Worm (Caenorhabditis elegans): ENCODE measurements around the gene R06F6.8.

The R06F6.8 gene

DNA sequence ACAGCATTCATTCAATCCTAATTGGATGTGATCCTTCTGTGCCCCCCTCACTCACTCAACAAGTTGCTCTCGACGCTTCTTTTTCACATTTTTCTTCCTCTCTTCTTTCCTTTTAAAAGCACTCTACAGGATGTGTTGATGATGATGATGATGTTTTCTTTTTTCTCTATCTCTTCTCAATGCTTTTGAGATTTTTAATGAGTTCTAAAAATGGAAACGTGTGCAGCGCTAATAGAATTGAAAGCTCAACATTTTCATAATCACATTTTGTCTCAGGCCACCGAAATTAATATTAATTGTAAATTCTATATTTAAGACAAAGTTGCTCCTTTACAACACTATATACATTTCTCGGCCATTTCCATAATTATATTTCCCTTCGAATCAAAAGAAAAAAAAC is 19.6 kb downstream of the R06F6.8 start:
- no peak for TF ChIP-seq pha-4 (tag; optimal IDR thresholded peaks at IDR 0.05)
- TF ChIP-seq attf-3 (GFP tag; conservative IDR thresholded peaks at IDR 0.05): no peak
- no peak for TF ChIP-seq ekl-4 (GFP tag; IDR thresholded peaks at IDR 0.05)
- TF ChIP-seq hsf-1 (GFP tag; IDR thresholded peaks at IDR 0.05): no peak
- TF ChIP-seq bed-1 (GFP tag; IDR thresholded peaks at IDR 0.05): no peak
- TF ChIP-seq mes-4 (tag; optimal IDR thresholded peaks at IDR 0.05): no peak

DNA sequence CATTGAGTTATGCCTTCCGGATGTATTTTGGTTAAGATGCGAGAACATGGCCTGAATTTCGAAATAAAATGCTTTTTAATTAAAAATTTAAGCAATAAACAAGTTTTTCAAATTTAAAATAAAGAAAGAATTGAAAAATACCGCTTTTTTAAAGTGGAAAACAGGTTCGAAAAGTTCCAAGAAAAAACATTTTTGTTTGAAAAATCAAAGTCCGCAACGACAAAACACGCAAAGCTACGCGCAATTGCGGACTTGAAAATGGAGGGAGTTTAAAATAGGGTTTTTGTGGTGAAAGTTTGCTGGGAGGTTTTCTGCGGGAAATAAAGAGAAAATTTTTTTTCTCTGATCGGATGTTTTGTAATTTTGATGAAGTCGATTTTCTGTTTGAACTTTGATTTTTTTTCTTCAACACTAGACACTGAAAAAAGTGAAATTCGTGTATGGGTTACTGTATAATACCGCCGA is 21.3 kb downstream of the R06F6.8 start, which contains the start of gene npp-19:
npp-19 (minus strand) TSS at position 51 of the 465 bp plus-strand sequence.
- TF ChIP-seq gei-17 (GFP tag; optimal IDR thresholded peaks at IDR 0.05): no peak
- TF ChIP-seq ceh-27 (GFP tag; optimal IDR thresholded peaks at IDR 0.05): no peak
- TF ChIP-seq dpl-1 (GFP tag; optimal IDR thresholded peaks at IDR 0.05): peak; percentile 96
- peak; percentile 32 for TF ChIP-seq snpc-4 (GFP tag; optimal IDR thresholded peaks at IDR 0.05)
- no peak for TF ChIP-seq snpc-4 (tag; optimal IDR thresholded peaks at IDR 0.05)
- TF ChIP-seq lin-40 (tag; optimal IDR thresholded peaks at IDR 0.05): peak; percentile 52
- TF ChIP-seq hmg-1.2 (GFP tag; IDR thresholded peaks at IDR 0.05): peak; percentile 14; the same call in 1 of the 2 replicates
- no peak for TF ChIP-seq Y53G8AR.9 (GFP tag; conservative IDR thresholded peaks at IDR 0.05)
- peak; percentile 24 for TF ChIP-seq lsl-1 (GFP tag; optimal IDR thresholded peaks at IDR 0.05)
- peak; percentile 1 for TF ChIP-seq pha-4 (tag; optimal IDR thresholded peaks at IDR 0.05)
- TF ChIP-seq F33H1.4 (GFP tag; IDR thresholded peaks at IDR 0.05): peak; percentile 47
- no peak for TF ChIP-seq mxl-1 (tag; optimal IDR thresholded peaks at IDR 0.05)
- no peak for TF ChIP-seq ccch-3 (GFP tag; optimal IDR thresholded peaks at IDR 0.05)
- peak; percentile 46 for TF ChIP-seq attf-5 (GFP tag; optimal IDR thresholded peaks at IDR 0.05)
- TF ChIP-seq zfh-2 (GFP tag; conservative IDR thresholded peaks at IDR 0.05): no peak
- TF ChIP-seq F22D6.2 (tag; optimal IDR thresholded peaks at IDR 0.05): no peak
- TF ChIP-seq F55B11.4 (tag; optimal IDR thresholded peaks at IDR 0.05; ENCODE audit: borderline replicate concordance, insufficient read depth): no peak
- no peak for TF ChIP-seq ZK185.1 (tag; optimal IDR thresholded peaks at IDR 0.05; ENCODE audit: poor library complexity, severe bottlenecking)
- TF ChIP-seq cebp-1 (GFP tag; IDR thresholded peaks at IDR 0.05): no peak
- peak; percentile 2 for TF ChIP-seq cebp-1 (tag; optimal IDR thresholded peaks at IDR 0.05)
- TF ChIP-seq efl-1 (GFP tag; optimal IDR thresholded peaks at IDR 0.05): peak; percentile 90
- peak; percentile 52 for TF ChIP-seq F23B12.7 (tag; optimal IDR thresholded peaks at IDR 0.05; ENCODE audit: insufficient read depth)
- TF ChIP-seq bed-1 (GFP tag; IDR thresholded peaks at IDR 0.05): no peak
- no peak for TF ChIP-seq fkh-3 (tag; optimal IDR thresholded peaks at IDR 0.05)
- 0 out of 2 replicates have a peak, but pooled peaks have one; percentile 34 for TF ChIP-seq nfyb-1 (GFP tag; IDR thresholded peaks at IDR 0.05)
- TF ChIP-seq lin-35 (GFP tag; optimal IDR thresholded peaks at IDR 0.05): peak; percentile 33 to 97 (median 56)
- TF ChIP-seq lin-54 (GFP tag; optimal IDR thresholded peaks at IDR 0.05): peak; percentile 99
- no peak for TF ChIP-seq repo-1 (tag; optimal IDR thresholded peaks at IDR 0.05)
- no peak for TF ChIP-seq ceh-40 (GFP tag; IDR thresholded peaks at IDR 0.05)
- TF ChIP-seq madf-6 (GFP tag; IDR thresholded peaks at IDR 0.05): peak; percentile 52; the same call in 1 of the 2 replicates
- no peak for TF ChIP-seq C06A6.2 (GFP tag; conservative IDR thresholded peaks at IDR 0.05)
- TF ChIP-seq ekl-4 (GFP tag; IDR thresholded peaks at IDR 0.05): no peak
- no peak for TF ChIP-seq nhr-179 (tag; optimal IDR thresholded peaks at IDR 0.05)
- no peak for TF ChIP-seq ets-4 (GFP tag; optimal IDR thresholded peaks at IDR 0.05)
- TF ChIP-seq akir-1 (GFP tag; optimal IDR thresholded peaks at IDR 0.05): no peak
- TF ChIP-seq snpc-1.1 (tag; optimal IDR thresholded peaks at IDR 0.05; ENCODE audit: insufficient read depth): no peak
- no peak for TF ChIP-seq nfya-1 (tag; optimal IDR thresholded peaks at IDR 0.05; ENCODE audit: borderline replicate concordance, insufficient read depth)
- TF ChIP-seq atf-7 (tag; optimal IDR thresholded peaks at IDR 0.05): no peak
- no peak for TF ChIP-seq ztf-18 (tag; optimal IDR thresholded peaks at IDR 0.05)
- no peak for TF ChIP-seq nhr-90 (tag; optimal IDR thresholded peaks at IDR 0.05)
- TF ChIP-seq mcd-1 (GFP tag; IDR thresholded peaks at IDR 0.05): peak; percentile 55
- TF ChIP-seq snpc-1.3 (tag; optimal IDR thresholded peaks at IDR 0.05; ENCODE audit: insufficient read depth): peak; percentile 42

All from whole organism, young adult.